Worm (Caenorhabditis elegans) whole organism, late embryonic: ENCODE data around the gene gsnl-1.

ENCODE experiments used
- C38D4.7 ChIP-seq: fragments of 200-800 bp; sonication (Bioruptor generic); optimal IDR thresholded peaks from 2 replicates; lab custom pipeline; 2018; ENCODE audit warnings: mild to moderate bottlenecking, missing genetic modification characterization, moderate library complexity, missing compliant biosample characterization
- K02D7.2 ChIP-seq: sonication (generic microtip); optimal IDR thresholded peaks from 2 replicates; lab custom pipeline; 2017; ENCODE audit warnings: mild to moderate bottlenecking, missing genetic modification characterization, missing compliant biosample characterization
- ceh-14 ChIP-seq: sonication (generic microtip); optimal IDR thresholded peaks from 2 replicates; lab custom pipeline; 2016; ENCODE audit warnings: missing genotype, missing genetic modification characterization, missing compliant biosample characterization
- ceh-18 ChIP-seq: sonication (generic microtip); optimal IDR thresholded peaks from 2 replicates; lab custom pipeline; 2016; ENCODE audit warnings: missing genetic modification characterization, missing compliant biosample characterization
- ceh-22 ChIP-seq: sonication (generic microtip); optimal IDR thresholded peaks from 2 replicates; lab custom pipeline; 2017; ENCODE audit warnings: missing biosample characterization, missing genetic modification characterization
- ceh-24 ChIP-seq: sonication (generic microtip); optimal IDR thresholded peaks from 2 replicates; lab custom pipeline; 2016; ENCODE audit warnings: mild to moderate bottlenecking, missing genetic modification characterization, missing compliant biosample characterization
- ceh-34 ChIP-seq: sonication (generic microtip); optimal IDR thresholded peaks from 2 replicates; lab custom pipeline; 2016; ENCODE audit warnings: mild to moderate bottlenecking, missing genetic modification characterization, missing compliant biosample characterization
- ceh-45 ChIP-seq: fragments of 200-800 bp; sonication (Bioruptor generic); IDR thresholded peaks from 2 replicates; pipeline ENCODE4 v1.3.6; 2022; ENCODE audit warnings: missing genetic modification reagents, missing genetic modification characterization, missing compliant biosample characterization
- fkh-6 ChIP-seq: sonication (generic microtip); optimal IDR thresholded peaks from 2 replicates; lab custom pipeline; 2016; ENCODE audit warnings: missing genetic modification characterization, missing compliant biosample characterization
- pat-9 ChIP-seq: fragments of 200-800 bp; sonication (Bioruptor generic); optimal IDR thresholded peaks from 2 replicates; lab custom pipeline; 2018; ENCODE audit warnings: mild to moderate bottlenecking, missing genetic modification characterization, moderate library complexity, missing compliant biosample characterization
- pqm-1 ChIP-seq: sonication (generic microtip); optimal IDR thresholded peaks from 2 replicates; lab custom pipeline; 2016; ENCODE audit warnings: missing genetic modification characterization, missing compliant biosample characterization
- sox-4 ChIP-seq: sonication (generic microtip); optimal IDR thresholded peaks from 2 replicates; lab custom pipeline; 2017; ENCODE audit warnings: mild to moderate bottlenecking, missing genetic modification characterization, inconsistent platforms, missing compliant biosample characterization
- syd-9 ChIP-seq: sonication (generic microtip); optimal IDR thresholded peaks from 2 replicates; lab custom pipeline; 2016; ENCODE audit warnings: mild to moderate bottlenecking, missing genetic modification characterization, moderate library complexity, missing compliant biosample characterization
- unc-42 ChIP-seq: sonication (generic microtip); optimal IDR thresholded peaks from 2 replicates; lab custom pipeline; 2016; ENCODE audit warnings: missing genotype, missing genetic modification characterization, missing compliant biosample characterization
- unc-86 ChIP-seq: sonication (generic microtip); optimal IDR thresholded peaks from 2 replicates; lab custom pipeline; 2016; ENCODE audit warnings: missing genetic modification characterization, missing compliant biosample characterization
- zip-5 ChIP-seq: sonication (generic microtip); optimal IDR thresholded peaks from 2 replicates; lab custom pipeline; 2016; ENCODE audit warnings: missing genetic modification characterization, missing compliant biosample characterization

The gsnl-1 gene

ce11 chrV:9546860-9547269 lies 50.0 kb downstream of the gsnl-1 start, which contains the start of gene his-37 (continued):
- TF ChIP-seq fkh-6 (no peak), pat-9 (tag; lab: Kevin White, UChicago) (no peak), C38D4.7 (GFP tag; lab: Kevin White, UChicago) (no peak), ceh-22 (tag; lab: Kevin White, UChicago) (no peak), ceh-18 (tag; lab: Kevin White, UChicago) (peak; percentile 96), sox-4 (tag; lab: Kevin White, UChicago) (no peak), ceh-45 (GFP tag; lab: Robert Waterston, UW) (no peak), syd-9 (peak; percentile 57), zip-5 (no peak), ceh-14 (peak; percentile 71), ceh-24 (no peak), unc-42 (peak; percentile 86), K02D7.2 (tag; lab: Kevin White, UChicago) (no peak), pqm-1 (tag; lab: Kevin White, UChicago) (peak; percentile 76), ceh-34 (tag; lab: Kevin White, UChicago) (peak; percentile 67), unc-86 (tag; lab: Kevin White, UChicago) (peak; percentile 60)
